Fruit fly (Drosophila melanogaster) whole organism, embryonic: Measurements from ENCODE around the gene CG42271.

Source experiments
- Abd-B ChIP-seq: fragments of 200-800 bp; sonication (Bioruptor generic); optimal IDR thresholded peaks from 2 replicates; lab custom pipeline; 2018; ENCODE audit warnings: missing biosample characterization, mild to moderate bottlenecking, missing genetic modification characterization, moderate library complexity
- B-H2 ChIP-seq: fragments of 200-800 bp; sonication (Bioruptor generic); optimal IDR thresholded peaks from 2 replicates; lab custom pipeline; 2018; ENCODE audit warnings: missing biosample characterization, mild to moderate bottlenecking, missing genetic modification characterization
- BEAF-32 ChIP-seq: fragments of 200-800 bp; sonication (Bioruptor generic); optimal IDR thresholded peaks from 3 replicates; lab custom pipeline; 2017; ENCODE audit warnings: missing biosample characterization, missing genetic modification characterization, mild to moderate bottlenecking, moderate library complexity, missing genetic modification reagents
- BtbVII ChIP-seq: fragments of 200-800 bp; sonication (Bioruptor generic); optimal IDR thresholded peaks from 3 replicates; lab custom pipeline; 2017; ENCODE audit warnings: missing biosample characterization, mild to moderate bottlenecking, missing genetic modification characterization
- CG10267 ChIP-seq: fragments of 200-800 bp; sonication (Bioruptor generic); optimal IDR thresholded peaks from 2 replicates; lab custom pipeline; 2018; ENCODE audit warnings: missing biosample characterization, mild to moderate bottlenecking, missing genetic modification characterization, moderate library complexity
- CG11695 ChIP-seq: fragments of 200-800 bp; sonication (Bioruptor generic); IDR thresholded peaks from 3 replicates; pipeline ENCODE4 v1.3.6; 2022; ENCODE audit warnings: missing biosample characterization, missing genetic modification characterization
- CG12391 ChIP-seq: fragments of 200-800 bp; sonication (Bioruptor generic); optimal IDR thresholded peaks from 3 replicates; lab custom pipeline; 2018; ENCODE audit warnings: missing biosample characterization, mild to moderate bottlenecking, missing genetic modification characterization, moderate library complexity
- CG13123 ChIP-seq: fragments of 200-800 bp; sonication (Bioruptor generic); optimal IDR thresholded peaks from 2 replicates; lab custom pipeline; 2016; ENCODE audit warnings: missing biosample characterization, missing genetic modification characterization
- CG13894 ChIP-seq: fragments of 200-800 bp; sonication (Bioruptor generic); optimal IDR thresholded peaks from 3 replicates; lab custom pipeline; 2018; ENCODE audit warnings: missing biosample characterization, mild to moderate bottlenecking, missing genetic modification characterization, moderate library complexity
- CG15479 ChIP-seq: fragments of 200-800 bp; sonication (Bioruptor generic); optimal IDR thresholded peaks from 3 replicates; lab custom pipeline; 2019; ENCODE audit warnings: missing biosample characterization, mild to moderate bottlenecking, missing genetic modification characterization, moderate library complexity
- CG2116 ChIP-seq: fragments of 200-800 bp; sonication (Bioruptor generic); optimal IDR thresholded peaks from 3 replicates; lab custom pipeline; 2018; ENCODE audit warnings: missing biosample characterization, mild to moderate bottlenecking, missing genetic modification characterization
- CG2199 ChIP-seq: fragments of 200-800 bp; sonication (Bioruptor generic); IDR thresholded peaks from 3 replicates; pipeline ENCODE4 v1.3.6; 2022; ENCODE audit warnings: missing biosample characterization, missing genetic modification characterization
- CG31224 ChIP-seq: fragments of 200-800 bp; sonication (Bioruptor generic); IDR thresholded peaks from 2 replicates; pipeline ENCODE4 v1.3.6; 2022; ENCODE audit warnings: missing biosample characterization, missing genetic modification characterization
- CG33213 ChIP-seq: fragments of 200-800 bp; sonication (Bioruptor generic); optimal IDR thresholded peaks from 3 replicates; lab custom pipeline; 2016; ENCODE audit warnings: missing biosample characterization, missing genetic modification characterization
- CG34422 ChIP-seq: fragments of 200-800 bp; sonication (Bioruptor generic); IDR thresholded peaks from 3 replicates; pipeline ENCODE4 v1.3.6; 2022; ENCODE audit warnings: missing biosample characterization, missing genetic modification characterization
- CG42726 ChIP-seq: fragments of 200-800 bp; sonication (Bioruptor generic); IDR thresholded peaks from 2 replicates; pipeline ENCODE4 v1.3.6; 2022; ENCODE audit warnings: missing biosample characterization, missing genetic modification characterization; ENCODE audit not compliant: partially characterized antibody
- CG8281 ChIP-seq: fragments of 200-800 bp; sonication (Bioruptor generic); optimal IDR thresholded peaks from 2 replicates; lab custom pipeline; 2018; ENCODE audit warnings: missing biosample characterization, mild to moderate bottlenecking, missing genetic modification characterization, moderate library complexity
- CG9437 ChIP-seq: fragments of 200-800 bp; sonication (Bioruptor generic); optimal IDR thresholded peaks from 2 replicates; lab custom pipeline; 2018; ENCODE audit warnings: missing biosample characterization, mild to moderate bottlenecking, missing genetic modification characterization
- Camta ChIP-seq: fragments of 200-800 bp; sonication (Bioruptor generic); optimal IDR thresholded peaks from 2 replicates; lab custom pipeline; 2016; ENCODE audit warnings: missing biosample characterization, missing genetic modification characterization
- Dip3 ChIP-seq: fragments of 200-800 bp; sonication (Bioruptor generic); optimal IDR thresholded peaks from 3 replicates; lab custom pipeline; 2016; ENCODE audit warnings: missing biosample characterization, missing genetic modification characterization
- E2f1 ChIP-seq: fragments of 200-800 bp; sonication (Bioruptor generic); IDR thresholded peaks from 2 replicates; pipeline ENCODE4 v1.3.6; 2022; ENCODE audit warnings: missing biosample characterization, missing genetic modification characterization
- Fer2 ChIP-seq: fragments of 200-800 bp; sonication (Bioruptor generic); optimal IDR thresholded peaks from 2 replicates; lab custom pipeline; 2018; ENCODE audit warnings: missing biosample characterization, mild to moderate bottlenecking, missing genetic modification characterization, moderate library complexity
- HLH4C ChIP-seq: fragments of 200-800 bp; sonication (Bioruptor generic); IDR thresholded peaks from 3 replicates; pipeline ENCODE4 v1.3.6; 2022; ENCODE audit warnings: missing biosample characterization, missing genetic modification characterization; ENCODE audit not compliant: partially characterized antibody
- Lpt ChIP-seq: fragments of >200 bp; optimal IDR thresholded peaks from 2 replicates; lab custom pipeline; 2018; ENCODE audit warnings: missing biosample characterization, missing genetic modification characterization
- NK7.1 ChIP-seq: fragments of 200-800 bp; sonication (Bioruptor generic); optimal IDR thresholded peaks from 3 replicates; lab custom pipeline; 2016; ENCODE audit warnings: missing biosample characterization, missing genetic modification characterization
- Sin3A ChIP-seq: fragments of >200 bp; optimal IDR thresholded peaks from 2 replicates; lab custom pipeline; 2018
- az2 ChIP-seq: fragments of 200-800 bp; sonication (Bioruptor generic); optimal IDR thresholded peaks from 3 replicates; lab custom pipeline; 2016; ENCODE audit warnings: missing biosample characterization, missing genetic modification characterization
- br ChIP-seq: fragments of >200 bp; optimal IDR thresholded peaks from 2 replicates; lab custom pipeline; 2017
- crp ChIP-seq, 2 experiments: fragments of 200-800 bp; sonication (Bioruptor generic); optimal IDR thresholded peaks; 2 replicates in 1 of 2; 3 replicates in 1 of 2; lab custom pipeline; 2017; ENCODE audit warnings: missing biosample characterization in 2 of 2, missing genetic modification characterization in 2 of 2, mild to moderate bottlenecking in 1 of 2, moderate library complexity in 1 of 2
- dati ChIP-seq: fragments of 200-800 bp; sonication (Bioruptor generic); IDR thresholded peaks from 2 replicates; pipeline ENCODE4 v1.3.6; 2022; ENCODE audit warnings: missing biosample characterization, missing genetic modification characterization
- eyg ChIP-seq: fragments of 200-800 bp; sonication (Bioruptor generic); optimal IDR thresholded peaks from 3 replicates; lab custom pipeline; 2016; ENCODE audit warnings: missing biosample characterization, missing genetic modification characterization
- fd96Cb ChIP-seq: fragments of 200-800 bp; sonication (Bioruptor generic); optimal IDR thresholded peaks from 2 replicates; lab custom pipeline; 2018; ENCODE audit warnings: missing biosample characterization, mild to moderate bottlenecking, missing genetic modification characterization, moderate library complexity
- h ChIP-seq: fragments of >200 bp; optimal IDR thresholded peaks from 2 replicates; lab custom pipeline; 2017
- inv ChIP-seq: fragments of 200-800 bp; sonication (Bioruptor generic); IDR thresholded peaks from 2 replicates; pipeline ENCODE4 v1.3.6; 2022; ENCODE audit warnings: missing biosample characterization, missing genetic modification characterization; ENCODE audit not compliant: partially characterized antibody
- jumu ChIP-seq: fragments of 200-800 bp; sonication (Bioruptor generic); optimal IDR thresholded peaks from 3 replicates; lab custom pipeline; 2016; ENCODE audit warnings: missing biosample characterization, missing genetic modification characterization
- ken ChIP-seq: fragments of 200-800 bp; sonication (Bioruptor generic); IDR thresholded peaks from 3 replicates; pipeline ENCODE4 v1.3.6; 2022; ENCODE audit warnings: missing biosample characterization, missing genetic modification characterization
- klu ChIP-seq: fragments of 200-800 bp; sonication (Bioruptor generic); IDR thresholded peaks from 2 replicates; pipeline ENCODE4 v1.3.6; 2022; ENCODE audit warnings: missing biosample characterization, missing genetic modification characterization
- lilli ChIP-seq: fragments of 200-800 bp; sonication (Bioruptor generic); optimal IDR thresholded peaks from 3 replicates; lab custom pipeline; 2016; ENCODE audit warnings: missing biosample characterization, missing genetic modification characterization
- lmd ChIP-seq: fragments of 200-800 bp; sonication (Bioruptor generic); IDR thresholded peaks from 2 replicates; pipeline ENCODE4 v1.3.6; 2022; ENCODE audit warnings: missing biosample characterization, missing genetic modification characterization
- lov ChIP-seq, 2 experiments: fragments of 200-800 bp in 1 of 2; fragments of >200 bp in 1 of 2; sonication (Bioruptor generic) in 1 of 2; IDR thresholded peaks in 1 of 2; optimal IDR thresholded peaks in 1 of 2; 2 replicates in 1 of 2; 3 replicates in 1 of 2; pipeline versions ENCODE4 v1.3.6 to Lab custom; 2017 to 2022; ENCODE audit warnings: missing biosample characterization in 1 of 2, missing genetic modification characterization in 1 of 2
- nmo ChIP-seq: fragments of 200-800 bp; sonication (Bioruptor generic); optimal IDR thresholded peaks from 2 replicates; lab custom pipeline; 2018; ENCODE audit warnings: missing biosample characterization, mild to moderate bottlenecking, missing genetic modification characterization, moderate library complexity
- prd ChIP-seq, 3 experiments: fragments of >200 bp in 2 of 3; fragments of 200-800 bp in 1 of 3; sonication (Bioruptor generic) in 1 of 3; optimal IDR thresholded peaks in 2 of 3; IDR thresholded peaks in 1 of 3; 2 replicates in 2 of 3; 3 replicates in 1 of 3; pipeline versions ENCODE4 v1.3.6 to Lab custom; 2017 to 2022; ENCODE audit warnings: missing biosample characterization in 1 of 3, missing genetic modification characterization in 1 of 3
- row ChIP-seq: fragments of 200-800 bp; sonication (Bioruptor generic); IDR thresholded peaks from 3 replicates; pipeline ENCODE4 v1.3.6; 2022; ENCODE audit warnings: missing biosample characterization, missing genetic modification characterization
- sens ChIP-seq: fragments of 200-800 bp; sonication (Bioruptor generic); peaks from one replicate; lab custom pipeline; 2016; ENCODE audit warnings: missing biosample characterization, missing genetic modification characterization
- sna ChIP-seq: fragments of 200-800 bp; sonication (Bioruptor generic); IDR thresholded peaks from 2 replicates; pipeline ENCODE4 v1.3.6; 2022; ENCODE audit warnings: missing biosample characterization, missing genetic modification characterization; ENCODE audit not compliant: partially characterized antibody
- so ChIP-seq: fragments of 200-800 bp; sonication (Bioruptor generic); IDR thresholded peaks from 3 replicates; pipeline ENCODE4 v1.3.6; 2022; ENCODE audit warnings: missing biosample characterization, missing genetic modification characterization
- stwl ChIP-seq: fragments of 200-800 bp; sonication (Bioruptor generic); optimal IDR thresholded peaks from 3 replicates; lab custom pipeline; 2018; ENCODE audit warnings: missing biosample characterization, mild to moderate bottlenecking, missing genetic modification characterization, moderate library complexity
- tap ChIP-seq: fragments of 200-800 bp; optimal IDR thresholded peaks from 3 replicates; lab custom pipeline; 2019; ENCODE audit warnings: missing biosample characterization, mild to moderate bottlenecking, missing genetic modification characterization, moderate library complexity
- trem ChIP-seq: fragments of 200-800 bp; optimal IDR thresholded peaks from 3 replicates; lab custom pipeline; 2019; ENCODE audit warnings: missing biosample characterization, mild to moderate bottlenecking, missing genetic modification characterization, moderate library complexity
- zen2 ChIP-seq: fragments of 200-800 bp; sonication (Bioruptor generic); IDR thresholded peaks from 3 replicates; pipeline ENCODE4 v1.3.6; 2022; ENCODE audit warnings: missing biosample characterization, missing genetic modification characterization; ENCODE audit not compliant: partially characterized antibody

CG42271 gene

DNA sequence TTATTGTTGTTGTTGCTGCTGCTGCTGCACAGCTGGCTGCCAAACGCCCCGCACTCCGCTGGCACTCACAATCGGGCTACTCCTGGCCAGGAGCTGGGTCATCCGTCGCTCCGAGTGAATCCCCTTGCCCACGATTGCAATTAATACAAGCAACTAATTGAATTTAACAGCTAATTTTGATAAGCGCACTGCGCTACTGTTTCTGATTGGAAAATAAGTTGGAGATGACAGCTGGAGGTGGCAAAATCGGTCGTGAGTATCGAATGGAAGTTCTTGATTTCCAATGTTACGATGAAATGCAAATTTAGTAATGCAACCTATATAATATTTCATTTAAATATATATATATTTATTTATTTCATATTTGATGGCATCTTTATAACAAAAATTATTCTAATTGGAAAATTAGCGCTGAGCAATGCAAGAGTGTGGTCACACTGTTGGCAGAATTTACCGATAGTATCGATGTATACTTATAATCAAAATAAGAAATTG lies at the start of gene CG42271 (continued):
- peak; percentile 56 for TF ChIP-seq CG10267 (tag; lab: Kevin White, UChicago)
- TF ChIP-seq CG34422, result no peak
- peak; percentile 23; the same call in 1 of the 2 replicates for TF ChIP-seq lmd (GFP tag; lab: Robert Waterston, UW)
- peak; percentile 92 for TF ChIP-seq row (GFP tag; lab: Robert Waterston, UW)
- peak; percentile 91 for TF ChIP-seq HLH4C (GFP tag; lab: Robert Waterston, UW)
- TF ChIP-seq prd (optimal IDR thresholded peaks at IDR 0.05; lab: Kevin White, UChicago), result no peak
- peak; percentile 65; the same call in 2 of the 3 replicates for TF ChIP-seq prd (GFP tag; IDR thresholded peaks at IDR 0.05; lab: Robert Waterston, UW)
- TF ChIP-seq sna (GFP tag; lab: Robert Waterston, UW), result peak; percentile 95
- no peak for TF ChIP-seq CG33213
- no peak for TF ChIP-seq CG15479 (GFP tag; lab: Kevin White, UChicago)
- peak; percentile 38 for TF ChIP-seq CG9437 (GFP tag; lab: Kevin White, UChicago)
- peak; percentile 82 for TF ChIP-seq BEAF-32
- TF ChIP-seq E2f1, result no peak
- no peak for TF ChIP-seq CG13123 (GFP tag; lab: Kevin White, UChicago)
- TF ChIP-seq CG42726 (GFP tag; lab: Robert Waterston, UW), result peak; percentile 40; the same call in 1 of the 2 replicates
- peak; percentile 34 for TF ChIP-seq sens (GFP tag; lab: Kevin White, UChicago)
- no peak for TF ChIP-seq dati
- TF ChIP-seq BtbVII (GFP tag; lab: Kevin White, UChicago), result peak; percentile 3
- no peak for TF ChIP-seq CG11695 (GFP tag; lab: Robert Waterston, UW)
- peak; percentile 75 for TF ChIP-seq nmo
- peak; percentile 16 for TF ChIP-seq fd96Cb (tag; lab: Kevin White, UChicago)
- no peak for TF ChIP-seq NK7.1
- TF ChIP-seq Camta (GFP tag; lab: Kevin White, UChicago), result no peak
- no peak for TF ChIP-seq B-H2 (GFP tag; lab: Kevin White, UChicago)
- no peak for TF ChIP-seq ken (GFP tag; lab: Robert Waterston, UW)
- no peak for TF ChIP-seq CG2199 (GFP tag; lab: Robert Waterston, UW)
- peak; percentile 65 for TF ChIP-seq CG12391 (tag; lab: Kevin White, UChicago)
- TF ChIP-seq br (lab: Kevin White, UChicago), result no peak
- no peak for TF ChIP-seq Lpt (GFP tag; lab: Kevin White, UChicago)
- peak; percentile 76 for TF ChIP-seq stwl
- no peak for TF ChIP-seq jumu (GFP tag; lab: Kevin White, UChicago)
- no peak for TF ChIP-seq az2 (GFP tag; lab: Kevin White, UChicago)
- TF ChIP-seq CG8281 (tag; lab: Kevin White, UChicago), result no peak
- no peak for TF ChIP-seq CG31224
- no peak for TF ChIP-seq CG13894
- TF ChIP-seq eyg (GFP tag; lab: Kevin White, UChicago), result no peak
- peak in 1 of 2 experiments; percentile 26 for TF ChIP-seq crp (GFP tag; optimal IDR thresholded peaks at IDR 0.05; lab: Kevin White, UChicago)
- TF ChIP-seq CG2116, result peak; percentile 60
- TF ChIP-seq Sin3A (lab: Kevin White, UChicago), result no peak
- no peak for TF ChIP-seq tap (tag; lab: Kevin White, UChicago)
- TF ChIP-seq so (GFP tag; lab: Robert Waterston, UW), result no peak
- TF ChIP-seq klu (GFP tag; lab: Robert Waterston, UW), result no peak
- TF ChIP-seq Fer2 (tag; lab: Kevin White, UChicago), result no peak
- TF ChIP-seq zen2 (GFP tag; lab: Robert Waterston, UW), result peak; percentile 89
- TF ChIP-seq Dip3, result no peak
- peak; percentile 41 for TF ChIP-seq Abd-B (GFP tag; lab: Kevin White, UChicago)
- TF ChIP-seq inv (GFP tag; lab: Robert Waterston, UW), result peak; percentile 95
- peak; percentile 50 for TF ChIP-seq trem (tag; lab: Kevin White, UChicago)
- no peak for TF ChIP-seq lov (optimal IDR thresholded peaks at IDR 0.05; lab: Kevin White, UChicago)
- no peak for TF ChIP-seq lov (GFP tag; IDR thresholded peaks at IDR 0.05; lab: Robert Waterston, UW)
- no peak for TF ChIP-seq h (lab: Kevin White, UChicago)
- TF ChIP-seq lilli, result peak; percentile 8
